Worm (Caenorhabditis elegans): ENCODE data around the gene F25B3.2.
A peak's percentile ranks its signal among the peaks of the same experiment; 100 is the strongest.

Gene F25B3.2

ce11 chrV:9583323-9583644 is 6.2 kb downstream of the F25B3.2 start, which contains the start of gene K09G1.1:
TSS of gene K09G1.1 (plus strand) at chrV:9583545.
- TF ChIP-seq mep-1 (tag; optimal IDR thresholded peaks at IDR 0.05) (no peak), zag-1 (tag; optimal IDR thresholded peaks at IDR 0.05) (no peak), zip-4 (GFP tag; optimal IDR thresholded peaks at IDR 0.05) (no peak), C34B4.2 (tag; optimal IDR thresholded peaks at IDR 0.05) (no peak), mef-2 (tag; optimal IDR thresholded peaks at IDR 0.05) (no peak), hpl-2 (GFP tag; optimal IDR thresholded peaks at IDR 0.05) (no peak), sptf-1 (tag; optimal IDR thresholded peaks at IDR 0.05) (no peak), ceh-90 (tag; optimal IDR thresholded peaks at IDR 0.05) (no peak), nhr-90 (tag; optimal IDR thresholded peaks at IDR 0.05; ENCODE audit: poor library complexity) (no peak), sup-37 (GFP tag; optimal IDR thresholded peaks at IDR 0.05) (no peak)

ce11 chrV:9584263-9584662 is 7.2 kb downstream of the F25B3.2 start:
- peak; percentile 52 for TF ChIP-seq nhr-85 (tag)
- TF ChIP-seq dsc-1 (tag; optimal IDR thresholded peaks at IDR 0.05): no peak
- TF ChIP-seq ceh-88 (GFP tag; IDR thresholded peaks at IDR 0.05): no peak
- TF ChIP-seq mep-1 (tag; optimal IDR thresholded peaks at IDR 0.05): no peak
- peak in 2 of 6 experiments; percentile 7 to 41 for TF ChIP-seq elt-3 (tag; optimal IDR thresholded peaks at IDR 0.05)
- peak; percentile 51 for TF ChIP-seq blmp-1 (tag; optimal IDR thresholded peaks at IDR 0.05)
- peak; percentile 28 for TF ChIP-seq lin-14 (GFP tag; optimal IDR thresholded peaks at IDR 0.05)
- no peak for TF ChIP-seq hlh-4 (tag; optimal IDR thresholded peaks at IDR 0.05)
- no peak for TF ChIP-seq nhr-28 (tag; optimal IDR thresholded peaks at IDR 0.05)
- TF ChIP-seq lir-3 (tag; optimal IDR thresholded peaks at IDR 0.05; ENCODE audit: poor library complexity): no peak
- TF ChIP-seq grh-1 (GFP tag; IDR thresholded peaks at IDR 0.05): no peak
- TF ChIP-seq tlp-1 (tag; optimal IDR thresholded peaks at IDR 0.05): no peak

ce11 chrV:9587619-9588018 is 10.5 kb downstream of the F25B3.2 start:
- no peak for TF ChIP-seq lir-3 (tag; optimal IDR thresholded peaks at IDR 0.05; ENCODE audit: poor library complexity)
- no peak for TF ChIP-seq nhr-20 (tag; optimal IDR thresholded peaks at IDR 0.05)
- peak; percentile 19 for TF ChIP-seq lin-14 (GFP tag; optimal IDR thresholded peaks at IDR 0.05)
- peak; percentile 77 for TF ChIP-seq blmp-1 (tag; optimal IDR thresholded peaks at IDR 0.05)
- TF ChIP-seq elt-3 (tag; optimal IDR thresholded peaks at IDR 0.05): peak in 1 of 6 experiments; percentile 26
- TF ChIP-seq lin-35 (GFP tag; optimal IDR thresholded peaks at IDR 0.05): no peak
- TF ChIP-seq nhr-85 (tag): peak; percentile 12
- TF ChIP-seq ztf-11 (tag; optimal IDR thresholded peaks at IDR 0.05): no peak
- TF ChIP-seq skn-1 (tag; optimal IDR thresholded peaks at IDR 0.05): no peak
- TF ChIP-seq efl-1 (optimal IDR thresholded peaks at IDR 0.05): no peak
- peak in 1 of 2 experiments; percentile 21 for TF ChIP-seq efl-1 (GFP tag; optimal IDR thresholded peaks at IDR 0.05 in 1 of 2)

- TF ChIP-seq hlh-17 (GFP tag; optimal IDR thresholded peaks at IDR 0.05; ENCODE audit: borderline replicate concordance) (no peak), zag-1 (tag; optimal IDR thresholded peaks at IDR 0.05) (no peak), vab-15 (tag; optimal IDR thresholded peaks at IDR 0.05) (no peak), lin-35 (GFP tag; optimal IDR thresholded peaks at IDR 0.05) (no peak), C04F5.9 (tag; optimal IDR thresholded peaks at IDR 0.05) (no peak), hlh-4 (tag; optimal IDR thresholded peaks at IDR 0.05) (no peak), snu-23 (GFP tag; optimal IDR thresholded peaks at IDR 0.05) (peak; percentile 34), lin-39 (tag; optimal IDR thresholded peaks at IDR 0.05) (no peak), Y116A8C.19 (tag; optimal IDR thresholded peaks at IDR 0.05; ENCODE audit: borderline replicate concordance) (no peak), unc-62 (GFP tag; optimal IDR thresholded peaks at IDR 0.05) (no peak), nhr-90 (tag; optimal IDR thresholded peaks at IDR 0.05; ENCODE audit: poor library complexity) (no peak), tbx-2 (tag; optimal IDR thresholded peaks at IDR 0.05) (no peak), blmp-1 (tag; optimal IDR thresholded peaks at IDR 0.05) (peak; percentile 68), dpl-1 (GFP tag; optimal IDR thresholded peaks at IDR 0.05) (no peak), nhr-11 (tag; optimal IDR thresholded peaks at IDR 0.05) (no peak), nhr-19 (GFP tag; conservative IDR thresholded peaks at IDR 0.05) (no peak), ceh-8 (GFP tag; optimal IDR thresholded peaks at IDR 0.05) (no peak), ztf-11 (tag; optimal IDR thresholded peaks at IDR 0.05) (no peak), C34B4.2 (tag; optimal IDR thresholded peaks at IDR 0.05) (no peak), lir-3 (tag; optimal IDR thresholded peaks at IDR 0.05; ENCODE audit: poor library complexity) (no peak), nhr-20 (tag; optimal IDR thresholded peaks at IDR 0.05) (peak; percentile 22), egl-27 (tag; optimal IDR thresholded peaks at IDR 0.05) (no peak), fkh-8 (tag; optimal IDR thresholded peaks at IDR 0.05) (no peak), F16B12.6 (tag; optimal IDR thresholded peaks at IDR 0.05) (no peak), nhr-237 (tag; optimal IDR thresholded peaks at IDR 0.05) (no peak), irx-1 (tag; optimal IDR thresholded peaks at IDR 0.05) (no peak), snpc-4 (tag; optimal IDR thresholded peaks at IDR 0.05) (no peak), isw-1 (GFP tag; IDR thresholded peaks at IDR 0.05) (no peak), ets-5 (GFP tag; IDR thresholded peaks at IDR 0.05) (no peak)
Measured at ce11 chrV:9588574-9588973, 11.5 kb downstream of the F25B3.2 start.

All from whole organism, L1 larva.